Worm (Caenorhabditis elegans) whole organism, midembryonic: ENCODE measurements around the gene Y52E8A.1.

ENCODE experiments used
- cog-1 ChIP-seq: sonication (generic microtip); optimal IDR thresholded peaks from 2 replicates; lab custom pipeline; 2016; ENCODE audit warnings: missing genetic modification characterization, missing compliant biosample characterization
- flt-1 ChIP-seq: fragments of 200-800 bp; sonication (Bioruptor generic); IDR thresholded peaks from 2 replicates; pipeline ENCODE4 v1.3.6; 2022; ENCODE audit warnings: missing genetic modification characterization, missing compliant biosample characterization
- klf-2 ChIP-seq: fragments of 200-800 bp; sonication (Bioruptor generic); conservative IDR thresholded peaks from 2 replicates; pipeline ENCODE4 v1.3.6; 2022; ENCODE audit warnings: missing genetic modification reagents, missing genetic modification characterization, missing compliant biosample characterization
- med-1 ChIP-seq: sonication (generic microtip); optimal IDR thresholded peaks from 2 replicates; lab custom pipeline; 2017; ENCODE audit warnings: missing genetic modification characterization, mild to moderate bottlenecking, missing compliant biosample characterization, antibody characterized with exemption, missing genetic modification reagents; ENCODE audit not compliant: insufficient read depth
- ref-1 ChIP-seq: fragments of 200-800 bp; sonication (Bioruptor generic); conservative IDR thresholded peaks from 2 replicates; pipeline ENCODE4 v1.3.6; 2022; ENCODE audit warnings: missing genetic modification reagents, missing genetic modification characterization, missing compliant biosample characterization
- tab-1 ChIP-seq: fragments of 200-800 bp; sonication (Bioruptor generic); IDR thresholded peaks from 2 replicates; pipeline ENCODE4 v1.3.6; 2022; ENCODE audit warnings: missing genetic modification characterization, missing compliant biosample characterization
- ztf-29 ChIP-seq: fragments of 200-800 bp; sonication (Bioruptor generic); IDR thresholded peaks from 2 replicates; pipeline ENCODE4 v1.3.6; 2022; ENCODE audit warnings: missing genetic modification reagents, missing genetic modification characterization, missing compliant biosample characterization

DNA sequence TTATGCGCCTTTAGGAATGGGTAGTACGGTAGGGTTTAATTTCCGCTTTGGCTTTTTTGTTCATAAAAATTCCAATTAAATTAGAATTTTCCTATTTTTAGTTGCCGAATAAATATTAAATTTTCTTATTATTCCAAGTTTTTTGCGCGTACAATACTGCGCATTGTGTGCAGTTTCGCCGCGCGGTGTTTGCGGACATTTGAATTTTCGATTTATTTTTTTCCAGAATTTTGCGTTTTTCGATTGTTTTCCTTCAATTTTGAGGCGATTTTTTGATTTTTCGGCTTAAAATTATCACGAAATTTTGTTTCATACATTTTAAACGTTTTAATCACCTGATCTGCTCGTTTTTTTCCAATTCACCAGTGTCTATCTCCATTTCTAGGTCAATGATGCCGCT lies 1.0 kb downstream of the Y52E8A.1 start, which contains the start of gene H20J04.6:
- TF ChIP-seq tab-1 (GFP tag; lab: Robert Waterston, UW) (no peak), klf-2 (no peak), ztf-29 (GFP tag; lab: Robert Waterston, UW) (no peak), med-1 (GFP tag; lab: Kevin White, UChicago) (no peak), cog-1 (tag; lab: Kevin White, UChicago) (no peak), flt-1 (no peak), ref-1 (no peak)
